Worm (Caenorhabditis elegans) whole organism, L2 larva: ENCODE data around the gene spp-26.
A peak's percentile ranks its signal among the peaks of the same experiment; 100 is the strongest.

Source experiments
- R02D3.7 ChIP-seq: fragments of 150-350 bp; optimal IDR thresholded peaks from 2 replicates; lab custom pipeline; 2014; ENCODE audit warnings: missing biosample characterization, missing genetic modification characterization
- ZK546.5 ChIP-seq: sonication (generic microtip); optimal IDR thresholded peaks from 2 replicates; lab custom pipeline; 2017; ENCODE audit warnings: missing biosample characterization, missing genetic modification characterization
- alr-1 ChIP-seq: fragments of 150-350 bp; optimal IDR thresholded peaks from 2 replicates; lab custom pipeline; 2014; ENCODE audit warnings: missing biosample characterization, missing genetic modification characterization
- ceh-82 ChIP-seq: fragments of 150-350 bp; optimal IDR thresholded peaks from 2 replicates; lab custom pipeline; 2014; ENCODE audit warnings: missing biosample characterization, missing genetic modification characterization
- crh-2 ChIP-seq: sonication (generic microtip); optimal IDR thresholded peaks from 2 replicates; lab custom pipeline; 2017; ENCODE audit warnings: missing biosample characterization, missing genetic modification characterization
- dmd-4 ChIP-seq: sonication (generic microtip); optimal IDR thresholded peaks from 2 replicates; lab custom pipeline; 2017; ENCODE audit warnings: missing biosample characterization, missing genetic modification characterization
- elt-1 ChIP-seq: fragments of 150-350 bp; optimal IDR thresholded peaks from 2 replicates; lab custom pipeline; 2014; ENCODE audit warnings: missing biosample characterization, missing genetic modification characterization
- lin-39 ChIP-seq: fragments of 150-350 bp; optimal IDR thresholded peaks from 2 replicates; lab custom pipeline; 2014; ENCODE audit warnings: missing biosample characterization, missing genetic modification reagents, missing genetic modification characterization
- lsy-2 ChIP-seq, 2 experiments: fragments of 150-350 bp in 1 of 2; sonication (generic microtip) in 1 of 2; optimal IDR thresholded peaks; 2 replicates each; lab custom pipeline; 2014 to 2017; ENCODE audit warnings: missing biosample characterization in 2 of 2, missing genetic modification characterization in 2 of 2
- mbf-1 ChIP-seq: sonication (generic microtip); optimal IDR thresholded peaks from 2 replicates; lab custom pipeline; 2017; ENCODE audit warnings: missing biosample characterization, missing genetic modification characterization
- mdl-1 ChIP-seq, 2 experiments: fragments of 150-350 bp in 1 of 2; sonication (generic microtip) in 1 of 2; optimal IDR thresholded peaks; 2 replicates each; lab custom pipeline; 2017; ENCODE audit warnings: missing biosample characterization in 2 of 2, missing genetic modification characterization in 2 of 2
- nhr-11 ChIP-seq: fragments of 150-350 bp; optimal IDR thresholded peaks from 2 replicates; lab custom pipeline; 2014; ENCODE audit warnings: missing biosample characterization, missing genetic modification characterization
- nhr-21 ChIP-seq: fragments of 150-350 bp; optimal IDR thresholded peaks from 2 replicates; lab custom pipeline; 2014; ENCODE audit warnings: missing biosample characterization, missing genetic modification characterization
- nhr-23 ChIP-seq: fragments of 150-350 bp; optimal IDR thresholded peaks from 2 replicates; lab custom pipeline; 2014; ENCODE audit warnings: missing biosample characterization, missing genetic modification reagents, missing genetic modification characterization
- nhr-237 ChIP-seq: fragments of 150-350 bp; optimal IDR thresholded peaks from 2 replicates; lab custom pipeline; 2014; ENCODE audit warnings: missing biosample characterization, missing genetic modification characterization
- nhr-77 ChIP-seq: fragments of 150-350 bp; optimal IDR thresholded peaks from 2 replicates; lab custom pipeline; 2014; ENCODE audit warnings: missing biosample characterization, missing genetic modification characterization
- skn-1 ChIP-seq: sonication (generic microtip); optimal IDR thresholded peaks from 2 replicates; lab custom pipeline; 2017; ENCODE audit warnings: missing biosample characterization, missing genetic modification characterization
- unc-39 ChIP-seq: fragments of 150-350 bp; optimal IDR thresholded peaks from 2 replicates; lab custom pipeline; 2014; ENCODE audit warnings: missing biosample characterization, missing genetic modification characterization
- unc-62 ChIP-seq: fragments of 150-350 bp; optimal IDR thresholded peaks from 2 replicates; lab custom pipeline; 2014; ENCODE audit warnings: missing biosample characterization, missing genetic modification reagents, missing genetic modification characterization
- zag-1 ChIP-seq: fragments of 150-350 bp; optimal IDR thresholded peaks from 2 replicates; lab custom pipeline; 2014; ENCODE audit warnings: missing biosample characterization, missing genetic modification characterization
- ztf-11 ChIP-seq: sonication (generic microtip); optimal IDR thresholded peaks from 2 replicates; lab custom pipeline; 2017; ENCODE audit warnings: missing biosample characterization, missing genetic modification characterization

spp-26 gene

DNA sequence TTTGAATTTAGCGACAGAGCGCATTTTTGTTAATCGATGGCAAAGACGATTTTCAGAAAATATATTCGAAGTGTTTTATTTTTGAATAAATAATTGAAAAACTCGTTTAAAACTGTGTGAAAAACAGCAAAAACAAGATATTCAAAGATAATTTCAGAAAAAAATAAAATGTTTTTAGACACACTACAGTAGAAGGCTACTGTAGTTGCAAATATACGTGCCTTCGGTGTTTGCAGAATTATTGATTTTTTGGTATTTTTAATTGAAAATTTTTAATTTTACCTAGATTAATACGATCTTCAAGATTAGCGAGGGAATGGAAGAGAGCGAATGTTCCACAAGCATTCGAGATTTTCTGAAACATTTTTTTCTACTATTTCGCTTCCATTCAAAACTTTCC is 48.4 kb downstream of the spp-26 start:
- TF ChIP-seq lsy-2 (tag; optimal IDR thresholded peaks at IDR 0.05; lab: Kevin White, UChicago) (peak in 1 of 2 experiments; percentile 10), nhr-23 (tag; lab: Kevin White, UChicago) (no peak), nhr-11 (no peak), unc-39 (tag; lab: Kevin White, UChicago) (no peak)

DNA sequence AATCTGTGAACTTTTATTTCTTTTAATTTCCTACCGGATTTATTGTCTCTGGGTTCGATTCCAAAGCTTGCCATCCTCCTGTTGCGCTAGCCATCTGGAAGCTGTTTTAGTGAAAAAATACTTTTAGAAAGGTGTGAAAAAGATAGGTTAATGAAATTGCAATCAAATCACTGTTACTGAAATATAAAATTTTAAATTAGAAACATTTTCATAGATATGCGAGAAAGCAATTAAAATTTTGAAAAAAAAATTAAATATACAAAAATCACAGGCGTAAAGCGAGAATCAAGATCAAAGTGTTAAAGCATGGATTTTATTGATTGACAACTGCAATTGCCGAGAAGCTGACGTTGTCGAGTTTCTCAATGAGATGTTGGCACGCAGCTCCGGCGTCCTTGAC is 49.3 kb downstream of the spp-26 start, which contains the start of gene ubh-2:
Gene ubh-2, minus strand, starts transcription at position 101 of the 400 bp plus-strand sequence.
- TF ChIP-seq R02D3.7 (tag; lab: Kevin White, UChicago) (no peak), elt-1 (tag; lab: Kevin White, UChicago) (no peak), nhr-237 (tag; lab: Kevin White, UChicago) (no peak), ZK546.5 (tag; lab: Kevin White, UChicago) (no peak), nhr-11 (no peak), mdl-1 (tag; optimal IDR thresholded peaks at IDR 0.05; lab: Kevin White, UChicago) (no peak), nhr-77 (tag; lab: Kevin White, UChicago) (no peak), dmd-4 (tag; lab: Kevin White, UChicago) (no peak), nhr-21 (tag; lab: Kevin White, UChicago) (no peak), lin-39 (tag; lab: Kevin White, UChicago) (no peak), ztf-11 (tag; lab: Kevin White, UChicago) (no peak), alr-1 (tag; lab: Kevin White, UChicago) (no peak), zag-1 (no peak), skn-1 (no peak), ceh-82 (tag; lab: Kevin White, UChicago) (no peak), unc-62 (GFP tag; lab: Kevin White, UChicago) (no peak), mbf-1 (no peak), crh-2 (tag; lab: Kevin White, UChicago) (no peak)
